Fruit fly (Drosophila melanogaster) S2 (cell line): ENCODE results near the gene CG2972.

Experiments
- CG8478 ChIP-seq: fragments of >200 bp; optimal IDR thresholded peaks from 2 replicates; lab custom pipeline; 2018
- CTCF ChIP-seq, 2 experiments: fragments of >200 bp; optimal IDR thresholded peaks; 2 replicates each; lab custom pipeline; 2018

dm6 chrX:10113910-10114790 lies 31.2 kb downstream of the CG2972 start:
- no peak for TF ChIP-seq CTCF (optimal IDR thresholded peaks at IDR 0.05; lab: Kevin White, UChicago)
- TF ChIP-seq CG8478: no peak
